Fruit fly (Drosophila melanogaster) whole organism, prepupa: ENCODE results near the gene obst-G.

Experiments used
- CG11294 ChIP-seq: fragments of 200-800 bp; sonication (Bioruptor generic); IDR thresholded peaks from 2 replicates; pipeline ENCODE4 v1.3.6; 2022; ENCODE audit warnings: missing biosample characterization, missing genetic modification characterization
- CG34406 ChIP-seq: fragments of 200-800 bp; sonication (Bioruptor generic); optimal IDR thresholded peaks from 3 replicates; lab custom pipeline; 2016; ENCODE audit warnings: missing biosample characterization, missing genetic modification characterization
- Hr4 ChIP-seq: fragments of 200-800 bp; sonication (Bioruptor generic); optimal IDR thresholded peaks from 3 replicates; lab custom pipeline; 2016; ENCODE audit warnings: missing biosample characterization, missing genetic modification characterization
- OdsH ChIP-seq: fragments of 200-800 bp; sonication (Bioruptor generic); optimal IDR thresholded peaks from 3 replicates; lab custom pipeline; 2016; ENCODE audit warnings: missing biosample characterization, missing genetic modification characterization
- Sox15 ChIP-seq: fragments of 200-800 bp; sonication (Bioruptor generic); optimal IDR thresholded peaks from 3 replicates; lab custom pipeline; 2016; ENCODE audit warnings: missing biosample characterization, missing genetic modification characterization
- lz ChIP-seq: fragments of 200-800 bp; sonication (Bioruptor generic); optimal IDR thresholded peaks from 3 replicates; lab custom pipeline; 2016; ENCODE audit warnings: missing biosample characterization, missing genetic modification characterization

dm6 chr3L:12002321-12003248 is 49.5 kb upstream of the obst-G start, which contains the start of the genes Pop2 and CG6928:
- TF ChIP-seq Sox15 (GFP tag; lab: Kevin White, UChicago) (peak; percentile 51), lz (GFP tag; lab: Kevin White, UChicago) (peak; percentile 79), OdsH (GFP tag; lab: Kevin White, UChicago) (peak; percentile 66), CG34406 (GFP tag; lab: Kevin White, UChicago) (peak; percentile 22), Hr4 (GFP tag; lab: Kevin White, UChicago) (peak; percentile 63), CG11294 (GFP tag; lab: Robert Waterston, UW) (peak; percentile 19; the same call in 1 of the 2 replicates)
